Worm (Caenorhabditis elegans) whole organism, L1 larva: ENCODE data around the gene ZC404.1.

Source experiments
- C04F5.9 ChIP-seq: sonication (generic microtip); optimal IDR thresholded peaks from 2 replicates; lab custom pipeline; 2016; ENCODE audit warnings: missing genetic modification characterization, missing compliant biosample characterization
- aha-1 ChIP-seq: fragments of 150-350 bp; optimal IDR thresholded peaks from 2 replicates; lab custom pipeline; 2014; ENCODE audit warnings: missing biosample characterization, missing genetic modification characterization
- blmp-1 ChIP-seq: fragments of 150-350 bp; optimal IDR thresholded peaks from 2 replicates; lab custom pipeline; 2014; ENCODE audit warnings: missing biosample characterization, missing genetic modification characterization
- fkh-10 ChIP-seq: sonication (generic microtip); optimal IDR thresholded peaks from 2 replicates; lab custom pipeline; 2017; ENCODE audit warnings: missing biosample characterization, missing genetic modification reagents, missing genetic modification characterization
- mab-9 ChIP-seq: fragments of 200-800 bp; sonication (Bioruptor generic); IDR thresholded peaks from 2 replicates; pipeline ENCODE4 v1.3.6; 2022; ENCODE audit warnings: missing genetic modification reagents, missing genetic modification characterization, missing compliant biosample characterization
- nhr-77 ChIP-seq: fragments of 150-350 bp; optimal IDR thresholded peaks from 2 replicates; lab custom pipeline; 2014; ENCODE audit warnings: missing biosample characterization, missing genetic modification characterization
- pqm-1 ChIP-seq: sonication (generic microtip); optimal IDR thresholded peaks from 3 replicates; lab custom pipeline; 2017; ENCODE audit warnings: missing biosample characterization, missing genetic modification characterization
- snpc-4 ChIP-seq: fragments of 150-350 bp; optimal IDR thresholded peaks from 2 replicates; lab custom pipeline; 2014; ENCODE audit warnings: missing biosample characterization, missing genetic modification characterization
- unc-62 ChIP-seq: fragments of 150-350 bp; optimal IDR thresholded peaks from 2 replicates; lab custom pipeline; 2014; ENCODE audit warnings: missing biosample characterization, missing genetic modification reagents, missing genetic modification characterization
- zag-1 ChIP-seq: fragments of 150-350 bp; optimal IDR thresholded peaks from 2 replicates; lab custom pipeline; 2014; ENCODE audit warnings: missing biosample characterization, missing genetic modification characterization

- no peak for TF ChIP-seq zag-1 (tag; lab: Kevin White, UChicago)
- TF ChIP-seq nhr-77 (tag; lab: Kevin White, UChicago) = no peak
- TF ChIP-seq snpc-4 (tag; lab: Kevin White, UChicago) = no peak
- no peak for TF ChIP-seq pqm-1 (tag; lab: Kevin White, UChicago)
- no peak for TF ChIP-seq unc-62 (GFP tag; lab: Kevin White, UChicago)
- no peak for TF ChIP-seq aha-1 (tag; lab: Kevin White, UChicago)
- no peak for TF ChIP-seq blmp-1
- TF ChIP-seq mab-9 (GFP tag; lab: Robert Waterston, UW) = no peak
- no peak for TF ChIP-seq fkh-10 (GFP tag; lab: Kevin White, UChicago)
- TF ChIP-seq C04F5.9 (tag; lab: Kevin White, UChicago) = no peak
These were observed 12.4 kb downstream of the ZC404.1 start, which contains the start of gene dmsr-12 for ce11 chrV:6806340-6806739.
